Worm (Caenorhabditis elegans): Measurements from ENCODE around the gene slc-9B.2.

slc-9B.2 gene

ce11 chrV:16390655-16391054 lies 51.8 kb downstream of the slc-9B.2 start, which contains the start of gene gst-44:
Gene gst-44 (plus strand): TSS chrV:16390891.
- TF ChIP-seq bed-2 (GFP tag; IDR thresholded peaks at IDR 0.05), result no peak
- TF ChIP-seq ekl-4 (GFP tag; IDR thresholded peaks at IDR 0.05), result no peak
- TF ChIP-seq lag-1 (GFP tag; IDR thresholded peaks at IDR 0.05), result no peak
- TF ChIP-seq nhr-80 (tag; optimal IDR thresholded peaks at IDR 0.05), result peak; percentile 62
- no peak for TF ChIP-seq F39B2.1 (GFP tag; IDR thresholded peaks at IDR 0.05)
- TF ChIP-seq ceh-79 (tag; optimal IDR thresholded peaks at IDR 0.05), result no peak
- no peak for TF ChIP-seq ceh-40 (GFP tag; IDR thresholded peaks at IDR 0.05)
- no peak for TF ChIP-seq attf-5 (GFP tag; optimal IDR thresholded peaks at IDR 0.05)
- no peak for TF ChIP-seq hmg-20 (GFP tag; IDR thresholded peaks at IDR 0.05)

All from whole organism, young adult.